Worm (Caenorhabditis elegans) whole organism, midembryonic: Measurements from ENCODE around the gene F41F3.8.

Experiments used
- T22C8.4 ChIP-seq: fragments of 200-800 bp; sonication (Bioruptor generic); IDR thresholded peaks from 2 replicates; pipeline ENCODE4 v1.3.6; 2022; ENCODE audit warnings: missing genetic modification characterization, missing compliant biosample characterization
- cog-1 ChIP-seq: sonication (generic microtip); optimal IDR thresholded peaks from 2 replicates; lab custom pipeline; 2016; ENCODE audit warnings: missing genetic modification characterization, missing compliant biosample characterization
- flt-1 ChIP-seq: fragments of 200-800 bp; sonication (Bioruptor generic); IDR thresholded peaks from 2 replicates; pipeline ENCODE4 v1.3.6; 2022; ENCODE audit warnings: missing genetic modification characterization, missing compliant biosample characterization
- klf-2 ChIP-seq: fragments of 200-800 bp; sonication (Bioruptor generic); conservative IDR thresholded peaks from 2 replicates; pipeline ENCODE4 v1.3.6; 2022; ENCODE audit warnings: missing genetic modification reagents, missing genetic modification characterization, missing compliant biosample characterization
- med-1 ChIP-seq: sonication (generic microtip); optimal IDR thresholded peaks from 2 replicates; lab custom pipeline; 2017; ENCODE audit warnings: missing genetic modification characterization, mild to moderate bottlenecking, missing compliant biosample characterization, antibody characterized with exemption, missing genetic modification reagents; ENCODE audit not compliant: insufficient read depth
- ref-1 ChIP-seq: fragments of 200-800 bp; sonication (Bioruptor generic); conservative IDR thresholded peaks from 2 replicates; pipeline ENCODE4 v1.3.6; 2022; ENCODE audit warnings: missing genetic modification reagents, missing genetic modification characterization, missing compliant biosample characterization
- tab-1 ChIP-seq: fragments of 200-800 bp; sonication (Bioruptor generic); IDR thresholded peaks from 2 replicates; pipeline ENCODE4 v1.3.6; 2022; ENCODE audit warnings: missing genetic modification characterization, missing compliant biosample characterization
- ztf-23 ChIP-seq: fragments of 200-800 bp; sonication (Bioruptor generic); IDR thresholded peaks from 2 replicates; pipeline ENCODE4 v1.3.6; 2022; ENCODE audit warnings: missing genetic modification reagents, missing genetic modification characterization, missing compliant biosample characterization
- ztf-29 ChIP-seq: fragments of 200-800 bp; sonication (Bioruptor generic); IDR thresholded peaks from 2 replicates; pipeline ENCODE4 v1.3.6; 2022; ENCODE audit warnings: missing genetic modification reagents, missing genetic modification characterization, missing compliant biosample characterization

The F41F3.8 gene

ce11 chrV:4653871-4654605 is 5.4 kb downstream of the F41F3.8 start, which contains the start of the genes col-139 and F41F3.1:
Gene col-139 (minus strand): TSS chrV:4653971.
Gene F41F3.1 (plus strand): TSS chrV:4654555.
- TF ChIP-seq cog-1 (tag; lab: Kevin White, UChicago) (no peak), flt-1 (GFP tag; lab: Robert Waterston, UW) (no peak), klf-2 (no peak), T22C8.4 (GFP tag; lab: Robert Waterston, UW) (no peak), ztf-29 (GFP tag; lab: Robert Waterston, UW) (no peak), tab-1 (GFP tag; lab: Robert Waterston, UW) (no peak), ref-1 (GFP tag; lab: Robert Waterston, UW) (no peak), med-1 (GFP tag; lab: Kevin White, UChicago) (no peak), ztf-23 (GFP tag; lab: Robert Waterston, UW) (no peak)

DNA sequence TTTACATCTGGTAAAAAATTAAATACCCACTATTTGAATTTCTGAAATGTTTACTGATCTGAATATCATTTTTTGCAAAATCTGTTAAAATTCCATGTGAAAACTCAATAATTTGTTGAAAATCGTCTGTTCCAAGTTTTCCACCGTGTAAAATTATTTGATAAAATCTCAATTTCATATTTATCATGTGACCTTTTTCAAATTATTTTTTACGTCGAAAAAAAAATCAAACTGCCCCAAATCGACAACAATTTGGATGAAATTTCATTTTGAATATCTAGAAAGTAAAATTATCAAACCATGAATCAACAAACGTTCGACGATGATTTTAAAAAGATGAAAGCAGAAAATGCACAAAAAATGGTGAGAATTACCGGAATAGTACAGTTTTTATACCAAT is 6.5 kb downstream of the F41F3.8 start, which contains the start of gene F41F3.9:
F41F3.9 (plus strand) TSS at position 301 of the 400 bp plus-strand sequence.
- TF ChIP-seq ztf-29 (GFP tag; lab: Robert Waterston, UW) (no peak), flt-1 (GFP tag; lab: Robert Waterston, UW) (no peak), klf-2 (no peak), tab-1 (GFP tag; lab: Robert Waterston, UW) (no peak), cog-1 (tag; lab: Kevin White, UChicago) (no peak), ztf-23 (GFP tag; lab: Robert Waterston, UW) (no peak), T22C8.4 (GFP tag; lab: Robert Waterston, UW) (no peak), ref-1 (GFP tag; lab: Robert Waterston, UW) (no peak), med-1 (GFP tag; lab: Kevin White, UChicago) (no peak)

DNA sequence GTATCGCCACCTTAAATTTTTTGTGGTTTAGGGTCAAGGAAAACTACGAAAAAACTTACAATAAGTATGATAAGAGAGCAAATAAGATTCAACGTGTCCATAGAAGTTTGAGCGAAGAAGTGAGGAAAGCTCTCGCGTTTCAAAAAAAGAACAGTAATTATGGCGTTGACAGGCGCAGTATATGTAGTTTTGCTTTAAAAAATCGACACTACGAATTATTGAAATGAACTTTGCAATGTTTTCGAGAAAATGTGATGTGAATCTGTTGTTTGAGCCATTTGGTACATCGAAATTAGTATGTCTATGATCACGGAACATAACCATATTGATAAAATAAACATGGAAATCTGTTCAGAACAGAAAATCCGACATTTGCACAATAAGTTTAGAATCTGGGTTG is 13.8 kb downstream of the F41F3.8 start, which contains the start of gene srx-74:
srx-74 (minus strand) TSS at position 101 of the 400 bp plus-strand sequence.
- TF ChIP-seq T22C8.4 (GFP tag; lab: Robert Waterston, UW) (no peak), ztf-23 (GFP tag; lab: Robert Waterston, UW) (no peak), klf-2 (no peak), ztf-29 (GFP tag; lab: Robert Waterston, UW) (no peak), med-1 (GFP tag; lab: Kevin White, UChicago) (no peak), flt-1 (GFP tag; lab: Robert Waterston, UW) (no peak), ref-1 (GFP tag; lab: Robert Waterston, UW) (no peak), tab-1 (GFP tag; lab: Robert Waterston, UW) (no peak), cog-1 (tag; lab: Kevin White, UChicago) (no peak)

DNA sequence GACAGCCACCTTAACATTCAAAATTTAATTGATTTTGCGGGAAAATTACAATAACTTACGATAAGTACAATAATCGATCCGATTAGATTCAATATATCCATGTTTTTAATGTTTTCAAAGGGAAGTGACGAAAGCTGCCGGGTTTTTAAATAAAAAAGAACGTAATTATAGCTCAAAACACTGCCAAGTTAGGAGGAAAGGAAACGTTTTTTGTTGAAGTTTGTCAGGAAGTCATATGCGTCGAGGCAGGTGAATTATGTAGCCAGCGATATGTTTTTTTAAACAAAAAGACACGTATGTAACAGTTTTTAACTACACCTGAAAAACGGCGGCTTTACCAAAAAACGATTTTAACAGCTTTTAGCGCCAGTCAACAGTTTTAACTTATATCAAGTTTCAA is 17.0 kb downstream of the F41F3.8 start, which contains the start of gene srx-73:
srx-73 (minus strand) TSS at position 101 of the 400 bp plus-strand sequence.
- TF ChIP-seq flt-1 (GFP tag; lab: Robert Waterston, UW), result no peak
- no peak for TF ChIP-seq klf-2
- no peak for TF ChIP-seq cog-1 (tag; lab: Kevin White, UChicago)
- TF ChIP-seq ref-1 (GFP tag; lab: Robert Waterston, UW), result no peak
- TF ChIP-seq ztf-29 (GFP tag; lab: Robert Waterston, UW), result no peak
- no peak for TF ChIP-seq T22C8.4 (GFP tag; lab: Robert Waterston, UW)

DNA sequence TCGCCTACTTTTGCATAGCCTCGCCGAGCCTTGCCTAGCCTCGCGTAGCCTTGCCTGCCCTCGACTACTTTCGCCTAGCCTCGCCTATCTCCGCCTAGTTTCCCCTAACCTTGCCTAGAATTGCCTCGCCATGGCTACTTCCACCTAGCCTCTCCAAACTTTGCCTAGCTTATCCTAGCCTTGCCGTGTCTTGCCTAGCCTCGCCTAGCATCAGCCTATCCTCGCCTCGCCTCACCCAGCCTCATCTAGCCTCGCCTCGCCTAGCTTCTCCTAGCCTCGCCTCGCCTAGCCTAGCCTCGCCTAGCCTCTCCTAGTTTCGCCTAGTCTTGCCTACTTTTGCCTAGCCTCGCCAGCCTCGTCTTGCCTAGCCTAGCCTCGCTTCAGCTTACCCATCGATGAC is 18.4 kb downstream of the F41F3.8 start:
- no peak for TF ChIP-seq tab-1 (GFP tag; lab: Robert Waterston, UW)
- TF ChIP-seq med-1 (GFP tag; lab: Kevin White, UChicago), result no peak
- no peak for TF ChIP-seq ref-1 (GFP tag; lab: Robert Waterston, UW)

- TF ChIP-seq cog-1 (tag; lab: Kevin White, UChicago) (no peak), klf-2 (no peak), ref-1 (GFP tag; lab: Robert Waterston, UW) (no peak), ztf-29 (GFP tag; lab: Robert Waterston, UW) (no peak)
Observed at ce11 chrV:4668636-4669035, 20.0 kb downstream of the F41F3.8 start, which contains the start of gene srx-77. Gene srx-77 (minus strand): TSS chrV:4668736.

- no peak for TF ChIP-seq ref-1 (GFP tag; lab: Robert Waterston, UW)
- no peak for TF ChIP-seq tab-1 (GFP tag; lab: Robert Waterston, UW)
- TF ChIP-seq klf-2, result no peak
- no peak for TF ChIP-seq cog-1 (tag; lab: Kevin White, UChicago)
Observed at ce11 chrV:4672487-4672886, 23.9 kb downstream of the F41F3.8 start, which contains the start of gene K03B4.9. Gene K03B4.9 (minus strand): TSS chrV:4672587.

DNA sequence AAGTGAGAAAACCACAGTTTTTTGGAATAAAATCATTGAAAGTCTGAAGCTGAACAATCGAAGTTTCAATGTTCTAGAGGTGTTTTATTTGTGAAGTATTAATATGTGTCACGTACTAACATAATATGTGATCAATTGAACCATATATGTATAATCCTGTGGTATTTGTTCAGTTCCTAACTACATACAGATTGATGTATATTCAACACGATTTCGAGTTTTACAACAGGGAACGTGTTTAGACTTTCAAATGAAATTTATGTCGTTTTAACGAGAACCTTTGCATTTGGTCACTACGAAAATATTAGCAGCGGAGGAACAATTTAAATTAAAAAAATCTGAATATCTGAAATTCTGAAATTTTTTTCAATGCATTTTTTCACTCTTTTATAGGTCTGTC is 25.9 kb downstream of the F41F3.8 start, which contains the start of gene K03B4.8:
K03B4.8 (minus strand) TSS at position 101 of the 400 bp plus-strand sequence.
- TF ChIP-seq T22C8.4 (GFP tag; lab: Robert Waterston, UW), result no peak
- no peak for TF ChIP-seq med-1 (GFP tag; lab: Kevin White, UChicago)
- TF ChIP-seq flt-1 (GFP tag; lab: Robert Waterston, UW), result no peak
- no peak for TF ChIP-seq ztf-29 (GFP tag; lab: Robert Waterston, UW)
- no peak for TF ChIP-seq tab-1 (GFP tag; lab: Robert Waterston, UW)
- TF ChIP-seq cog-1 (tag; lab: Kevin White, UChicago), result no peak
- no peak for TF ChIP-seq ref-1 (GFP tag; lab: Robert Waterston, UW)
- no peak for TF ChIP-seq ztf-23 (GFP tag; lab: Robert Waterston, UW)
- no peak for TF ChIP-seq klf-2

DNA sequence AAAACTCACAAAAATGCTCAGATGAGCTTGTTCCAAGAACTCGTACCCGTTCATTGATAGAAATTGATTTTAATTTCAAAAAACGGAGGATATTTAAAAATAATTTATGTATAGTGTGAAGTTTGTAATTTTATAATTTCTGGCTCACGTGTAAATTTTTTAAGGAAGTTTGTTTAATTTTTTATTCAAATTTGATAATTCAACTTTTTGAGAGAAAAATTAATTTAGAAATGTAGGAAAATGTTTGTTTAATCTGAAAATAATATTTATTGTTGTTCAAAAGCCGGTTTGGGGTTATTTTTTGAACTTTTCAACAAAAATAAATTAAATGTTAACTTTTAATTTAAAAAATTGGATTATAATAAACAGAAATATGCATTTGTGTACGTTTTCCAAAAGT is 27.5 kb downstream of the F41F3.8 start, which contains the start of gene K03B4.6:
K03B4.6 (minus strand) TSS at position 101 of the 400 bp plus-strand sequence.
- no peak for TF ChIP-seq flt-1 (GFP tag; lab: Robert Waterston, UW)
- no peak for TF ChIP-seq T22C8.4 (GFP tag; lab: Robert Waterston, UW)
- TF ChIP-seq tab-1 (GFP tag; lab: Robert Waterston, UW), result no peak
- TF ChIP-seq med-1 (GFP tag; lab: Kevin White, UChicago), result no peak
- no peak for TF ChIP-seq cog-1 (tag; lab: Kevin White, UChicago)
- TF ChIP-seq ztf-23 (GFP tag; lab: Robert Waterston, UW), result no peak
- TF ChIP-seq ztf-29 (GFP tag; lab: Robert Waterston, UW), result no peak
- TF ChIP-seq klf-2, result no peak
- TF ChIP-seq ref-1 (GFP tag; lab: Robert Waterston, UW), result no peak
